Fruit fly (Drosophila melanogaster): ENCODE data around the gene CG2604.

The CG2604 gene

dm6 chr3R:5256462-5257146, 33.4 kb upstream of the CG2604 start, which contains the start of the genes Enoph and Hph (continued):
- peak; percentile 88 for TF ChIP-seq Dref (GFP tag; IDR thresholded peaks at IDR 0.05)
- peak; percentile 67 for TF ChIP-seq CG15269 (tag; optimal IDR thresholded peaks at IDR 0.05)
- peak; percentile 67 for TF ChIP-seq CG10209 (GFP tag; optimal IDR thresholded peaks at IDR 0.05)
- TF ChIP-seq Dad (GFP tag; optimal IDR thresholded peaks at IDR 0.05), result peak; percentile 31
- TF ChIP-seq crol (GFP tag; IDR thresholded peaks at IDR 0.05), result no peak
- peak; percentile 71; the same call in 1 of the 2 replicates for TF ChIP-seq unc-4 (GFP tag; IDR thresholded peaks at IDR 0.05; ENCODE audit: partially characterized antibody)
- peak; percentile 70 for TF ChIP-seq Hr3 (GFP tag; optimal IDR thresholded peaks at IDR 0.05)
- TF ChIP-seq Camta (GFP tag; optimal IDR thresholded peaks at IDR 0.05), result peak; percentile 54
- TF ChIP-seq eyg (GFP tag; optimal IDR thresholded peaks at IDR 0.05), result no peak
- peak; percentile 51 for TF ChIP-seq pho (GFP tag; optimal IDR thresholded peaks at IDR 0.05)
- TF ChIP-seq zen (tag; optimal IDR thresholded peaks at IDR 0.05), result peak; percentile 49
- TF ChIP-seq Fer2 (tag; optimal IDR thresholded peaks at IDR 0.05), result peak; percentile 57
- TF ChIP-seq gfzf (GFP tag; optimal IDR thresholded peaks at IDR 0.05), result no peak
- peak; percentile 83 for TF ChIP-seq knrl (GFP tag; IDR thresholded peaks at IDR 0.05; ENCODE audit: partially characterized antibody)
- no peak for TF ChIP-seq Nf-YA (GFP tag; IDR thresholded peaks at IDR 0.05)
- no peak for TF ChIP-seq Hand (GFP tag; optimal IDR thresholded peaks at IDR 0.05)
- TF ChIP-seq Mad (GFP tag; optimal IDR thresholded peaks at IDR 0.05), result peak; percentile 29
- TF ChIP-seq org-1 (GFP tag; optimal IDR thresholded peaks at IDR 0.05), result no peak
- peak; percentile 12 for TF ChIP-seq NC2β (GFP tag; optimal IDR thresholded peaks at IDR 0.05)
- peak; percentile 67 for TF ChIP-seq lmd (GFP tag; IDR thresholded peaks at IDR 0.05)
- no peak for TF ChIP-seq en (GFP tag; optimal IDR thresholded peaks at IDR 0.05)
- peak; percentile 43 for TF ChIP-seq CG16863 (GFP tag; optimal IDR thresholded peaks at IDR 0.05)
- TF ChIP-seq ewg (GFP tag; optimal IDR thresholded peaks at IDR 0.05), result peak; percentile 31
- peak; percentile 28; the same call in 1 of the 2 replicates for TF ChIP-seq MBD-R2 (GFP tag; IDR thresholded peaks at IDR 0.05)
- TF ChIP-seq dpn (GFP tag; optimal IDR thresholded peaks at IDR 0.05), result peak; percentile 64 to 71
- peak; percentile 45 for TF ChIP-seq stwl (tag; optimal IDR thresholded peaks at IDR 0.05)
- peak; percentile 13 for TF ChIP-seq shn (GFP tag; optimal IDR thresholded peaks at IDR 0.05)
- peak; percentile 57 for TF ChIP-seq CG13296 (GFP tag; optimal IDR thresholded peaks at IDR 0.05)
- peak; percentile 41 for TF ChIP-seq Fer3 (tag; optimal IDR thresholded peaks at IDR 0.05)
- TF ChIP-seq CG12769 (tag; optimal IDR thresholded peaks at IDR 0.05), result peak; percentile 11
- peak; percentile 46; the same call in 1 of the 2 replicates for TF ChIP-seq Oaz (GFP tag; IDR thresholded peaks at IDR 0.05)
- TF ChIP-seq CG8359 (GFP tag; optimal IDR thresholded peaks at IDR 0.05; ENCODE audit: borderline replicate concordance), result peak; percentile 13
- TF ChIP-seq Gsc (GFP tag; IDR thresholded peaks at IDR 0.05), result no peak
- TF ChIP-seq sens-2 (GFP tag; IDR thresholded peaks at IDR 0.05), result no peak
- no peak for TF ChIP-seq hth (optimal IDR thresholded peaks at IDR 0.05)
- TF ChIP-seq Scr (GFP tag; IDR thresholded peaks at IDR 0.05; ENCODE audit: partially characterized antibody), result peak; percentile 84
- peak; percentile 66 for TF ChIP-seq wek (GFP tag; optimal IDR thresholded peaks at IDR 0.05)
- peak; percentile 69 for TF ChIP-seq Sin3A (optimal IDR thresholded peaks at IDR 0.05)
- no peak for TF ChIP-seq CG43689 (GFP tag; IDR thresholded peaks at IDR 0.05)
- TF ChIP-seq zfh2 (GFP tag; optimal IDR thresholded peaks at IDR 0.05), result peak; percentile 68
- peak; percentile 48 for TF ChIP-seq HHEX (GFP tag; optimal IDR thresholded peaks at IDR 0.05)
- peak; percentile 62 for TF ChIP-seq CG7839 (tag; optimal IDR thresholded peaks at IDR 0.05)
- peak; percentile 42 for TF ChIP-seq HmgD (GFP tag; optimal IDR thresholded peaks at IDR 0.05)
- TF ChIP-seq Lpt (GFP tag; optimal IDR thresholded peaks at IDR 0.05), result no peak
- peak in 1 of 2 experiments; percentile 39 for TF ChIP-seq bsh (GFP tag; optimal IDR thresholded peaks at IDR 0.05)
- TF ChIP-seq CG9876 (GFP tag; optimal IDR thresholded peaks at IDR 0.05), result peak; percentile 11
- peak; percentile 50 for TF ChIP-seq CG33557 (GFP tag; optimal IDR thresholded peaks at IDR 0.05)
- TF ChIP-seq CG32772 (GFP tag; IDR thresholded peaks at IDR 0.05), result peak; percentile 27; the same call in 1 of the 2 replicates
- TF ChIP-seq TFAM (GFP tag; optimal IDR thresholded peaks at IDR 0.05), result no peak
- peak; percentile 52; the same call in 1 of the 4 replicates for TF ChIP-seq Gug (GFP tag; IDR thresholded peaks at IDR 0.05)
